Worm (Caenorhabditis elegans) whole organism, late embryonic: ENCODE measurements around the gene T23G7.2.

ENCODE experiments used
- C08G9.2 ChIP-seq: sonication (generic microtip); optimal IDR thresholded peaks from 2 replicates; lab custom pipeline; 2016; ENCODE audit warnings: mild to moderate bottlenecking, missing genetic modification characterization, moderate library complexity, missing compliant biosample characterization
- ama-1 ChIP-seq: fragments of 150-350 bp; optimal IDR thresholded peaks from 2 replicates; lab custom pipeline; 2014
- elt-2 ChIP-seq: sonication (generic microtip); optimal IDR thresholded peaks from 2 replicates; lab custom pipeline; 2016; ENCODE audit warnings: missing genetic modification reagents, missing genetic modification characterization, missing compliant biosample characterization
- gmeb-2 ChIP-seq: sonication (generic microtip); optimal IDR thresholded peaks from 2 replicates; lab custom pipeline; 2016; ENCODE audit warnings: missing genetic modification characterization, inconsistent platforms, missing compliant biosample characterization
- hlh-30 ChIP-seq: sonication (generic microtip); optimal IDR thresholded peaks from 2 replicates; lab custom pipeline; 2017; ENCODE audit warnings: antibody characterized with exemption, missing genetic modification characterization, missing compliant biosample characterization; ENCODE audit not compliant: insufficient read depth
- madf-2 ChIP-seq: sonication (generic microtip); optimal IDR thresholded peaks from 2 replicates; lab custom pipeline; 2017; ENCODE audit warnings: missing genetic modification characterization, missing compliant biosample characterization
- nfya-1 ChIP-seq: sonication (generic microtip); optimal IDR thresholded peaks from 2 replicates; lab custom pipeline; 2017; ENCODE audit warnings: missing genetic modification characterization, mild to moderate bottlenecking, missing compliant biosample characterization, antibody characterized with exemption, moderate library complexity
- pros-1 ChIP-seq: fragments of 150-350 bp; optimal IDR thresholded peaks from 2 replicates; lab custom pipeline; 2014; ENCODE audit warnings: missing biosample characterization, missing genetic modification reagents, missing genetic modification characterization

- TF ChIP-seq hlh-30 (no peak), madf-2 (tag; lab: Kevin White, UChicago) (no peak), ama-1 (no peak), pros-1 (tag; lab: Kevin White, UChicago) (no peak), nfya-1 (tag; lab: Kevin White, UChicago) (peak; percentile 18), elt-2 (tag; lab: Kevin White, UChicago) (no peak), C08G9.2 (tag; lab: Kevin White, UChicago) (no peak), gmeb-2 (tag; lab: Kevin White, UChicago) (no peak)
Observed at ce11 chrII:9169450-9169960, 3.2 kb downstream of the T23G7.2 start, which contains the start of gene dpl-1.
